Fruit fly (Drosophila melanogaster): ENCODE data around the gene CG31810.

CG31810 gene

dm6 chr2L:16846742-16847346, 5.3 kb downstream of the CG31810 start:
- TF ChIP-seq CG10209 (GFP tag; optimal IDR thresholded peaks at IDR 0.05) (no peak), Ets65A (GFP tag) (peak; percentile 17), CG15601 (tag; optimal IDR thresholded peaks at IDR 0.05) (peak; percentile 1), CG7786 (GFP tag; optimal IDR thresholded peaks at IDR 0.05) (no peak), sisA (GFP tag; IDR thresholded peaks at IDR 0.05) (no peak), CG10543 (GFP tag; optimal IDR thresholded peaks at IDR 0.05) (peak; percentile 55), sd (tag; optimal IDR thresholded peaks at IDR 0.05) (no peak), Camta (GFP tag; optimal IDR thresholded peaks at IDR 0.05) (no peak), CG13296 (GFP tag; optimal IDR thresholded peaks at IDR 0.05) (peak; percentile 39), exex (tag; optimal IDR thresholded peaks at IDR 0.05) (peak; percentile 71), cato (GFP tag; optimal IDR thresholded peaks at IDR 0.05; ENCODE audit: borderline replicate concordance) (no peak), odd (GFP tag; optimal IDR thresholded peaks at IDR 0.05) (peak; percentile 51), CG4328 (GFP tag; optimal IDR thresholded peaks at IDR 0.05) (no peak), CG34376 (GFP tag; optimal IDR thresholded peaks at IDR 0.05) (peak; percentile 44), ftz-f1 (GFP tag; optimal IDR thresholded peaks at IDR 0.05) (no peak), zfh2 (GFP tag; optimal IDR thresholded peaks at IDR 0.05) (no peak), Nf-YA (GFP tag; IDR thresholded peaks at IDR 0.05) (no peak), CG30431 (GFP tag; optimal IDR thresholded peaks at IDR 0.05) (no peak), mirr (GFP tag; optimal IDR thresholded peaks at IDR 0.05) (peak; percentile 88), CHES-1-like (GFP tag; optimal IDR thresholded peaks at IDR 0.05) (no peak), fd64A (GFP tag; optimal IDR thresholded peaks at IDR 0.05) (peak; percentile 3), CG15011 (GFP tag; optimal IDR thresholded peaks at IDR 0.05) (no peak), da (GFP tag; optimal IDR thresholded peaks at IDR 0.05) (no peak), CG9797 (GFP tag; optimal IDR thresholded peaks at IDR 0.05) (no peak), NfI (GFP tag; optimal IDR thresholded peaks at IDR 0.05) (no peak), lab (GFP tag; optimal IDR thresholded peaks at IDR 0.05) (peak; percentile 39), Hr51 (GFP tag; optimal IDR thresholded peaks at IDR 0.05) (peak in 1 of 2 experiments; percentile 1), CG11695 (GFP tag; IDR thresholded peaks at IDR 0.05) (no peak), Ets97D (GFP tag; optimal IDR thresholded peaks at IDR 0.05) (no peak), ems (GFP tag; optimal IDR thresholded peaks at IDR 0.05) (no peak), CG12104 (GFP tag; optimal IDR thresholded peaks at IDR 0.05) (no peak), CG8089 (GFP tag; optimal IDR thresholded peaks at IDR 0.05) (no peak), fd102C (GFP tag; optimal IDR thresholded peaks at IDR 0.05) (no peak), cwo (GFP tag; optimal IDR thresholded peaks at IDR 0.05) (peak; percentile 15), CG12391 (tag; optimal IDR thresholded peaks at IDR 0.05) (no peak), crc (GFP tag; optimal IDR thresholded peaks at IDR 0.05) (no peak), lmd (GFP tag; IDR thresholded peaks at IDR 0.05) (no peak), CG11247 (GFP tag; IDR thresholded peaks at IDR 0.05) (no peak), chif (GFP tag; optimal IDR thresholded peaks at IDR 0.05) (no peak), CG2199 (GFP tag; IDR thresholded peaks at IDR 0.05) (peak; percentile 93), CG9437 (GFP tag; optimal IDR thresholded peaks at IDR 0.05) (no peak), kah (GFP tag; optimal IDR thresholded peaks at IDR 0.05) (no peak), CG17912 (GFP tag; optimal IDR thresholded peaks at IDR 0.05) (no peak), CG31388 (GFP tag; optimal IDR thresholded peaks at IDR 0.05) (no peak), CG6854 (GFP tag; optimal IDR thresholded peaks at IDR 0.05) (no peak), CG12071 (GFP tag; optimal IDR thresholded peaks at IDR 0.05) (peak; percentile 11), cas (GFP tag; IDR thresholded peaks at IDR 0.05) (no peak), E2f2 (GFP tag; IDR thresholded peaks at IDR 0.05) (0 out of 2 replicates have a peak, but pooled peaks have one; percentile 14), CG11560 (tag; IDR thresholded peaks at IDR 0.05) (no peak), otp (GFP tag; IDR thresholded peaks at IDR 0.05) (no peak), Lpt (GFP tag; optimal IDR thresholded peaks at IDR 0.05) (no peak)
